Worm (Caenorhabditis elegans) whole organism, L2 larva: ENCODE measurements around the gene T18D3.6.
A peak's percentile ranks its signal among the peaks of the same experiment; 100 is the strongest.

Source experiments
- C34F6.9 ChIP-seq: fragments of 150-350 bp; optimal IDR thresholded peaks from 2 replicates; lab custom pipeline; 2014; ENCODE audit warnings: missing biosample characterization, missing genetic modification characterization
- F13H6.1 ChIP-seq: sonication (generic microtip); optimal IDR thresholded peaks from 2 replicates; lab custom pipeline; 2016; ENCODE audit warnings: missing genetic modification characterization, missing compliant biosample characterization
- aly-2 ChIP-seq: fragments of 150-350 bp; optimal IDR thresholded peaks from 2 replicates; lab custom pipeline; 2014; ENCODE audit warnings: missing biosample characterization, missing genetic modification characterization
- ama-1 ChIP-seq: fragments of 150-350 bp; optimal IDR thresholded peaks from 2 replicates; lab custom pipeline; 2018; ENCODE audit warnings: inconsistent platforms
- blmp-1 ChIP-seq: sonication (generic microtip); optimal IDR thresholded peaks from 2 replicates; lab custom pipeline; 2017; ENCODE audit warnings: missing genetic modification characterization, mild to moderate bottlenecking, missing compliant biosample characterization, antibody characterized with exemption, moderate library complexity; ENCODE audit not compliant: insufficient read depth
- ceh-82 ChIP-seq: fragments of 150-350 bp; optimal IDR thresholded peaks from 2 replicates; lab custom pipeline; 2014; ENCODE audit warnings: missing biosample characterization, missing genetic modification characterization
- dmd-4 ChIP-seq: sonication (generic microtip); optimal IDR thresholded peaks from 2 replicates; lab custom pipeline; 2017; ENCODE audit warnings: missing biosample characterization, missing genetic modification characterization
- elt-3 ChIP-seq: sonication (generic microtip); optimal IDR thresholded peaks from 2 replicates; lab custom pipeline; 2017; ENCODE audit warnings: missing biosample characterization, missing genetic modification characterization
- fos-1 ChIP-seq: fragments of 150-350 bp; optimal IDR thresholded peaks from 2 replicates; lab custom pipeline; 2014; ENCODE audit warnings: missing biosample characterization, missing genetic modification characterization
- gmeb-1 ChIP-seq: fragments of 150-350 bp; optimal IDR thresholded peaks from 2 replicates; lab custom pipeline; 2014; ENCODE audit warnings: missing biosample characterization, missing genetic modification characterization
- lin-13 ChIP-seq: fragments of 150-350 bp; optimal IDR thresholded peaks from 2 replicates; lab custom pipeline; 2014; ENCODE audit warnings: missing biosample characterization, missing genetic modification reagents, missing genetic modification characterization
- lsy-2 ChIP-seq, 2 experiments: fragments of 150-350 bp in 1 of 2; sonication (generic microtip) in 1 of 2; optimal IDR thresholded peaks; 2 replicates each; lab custom pipeline; 2014 to 2017; ENCODE audit warnings: missing biosample characterization in 2 of 2, missing genetic modification characterization in 2 of 2
- mab-5 ChIP-seq: fragments of 150-350 bp; optimal IDR thresholded peaks from 2 replicates; lab custom pipeline; 2014; ENCODE audit warnings: missing biosample characterization, missing genetic modification characterization
- mbf-1 ChIP-seq: sonication (generic microtip); optimal IDR thresholded peaks from 2 replicates; lab custom pipeline; 2017; ENCODE audit warnings: missing biosample characterization, missing genetic modification characterization
- nhr-129 ChIP-seq: fragments of 150-350 bp; optimal IDR thresholded peaks from 2 replicates; lab custom pipeline; 2014; ENCODE audit warnings: missing biosample characterization, missing genetic modification characterization
- nhr-21 ChIP-seq: fragments of 150-350 bp; optimal IDR thresholded peaks from 2 replicates; lab custom pipeline; 2014; ENCODE audit warnings: missing biosample characterization, missing genetic modification characterization
- nhr-23 ChIP-seq: fragments of 150-350 bp; optimal IDR thresholded peaks from 2 replicates; lab custom pipeline; 2014; ENCODE audit warnings: missing biosample characterization, missing genetic modification reagents, missing genetic modification characterization
- nhr-25 ChIP-seq: fragments of 150-350 bp; sonication (generic microtip); optimal IDR thresholded peaks from 3 replicates; lab custom pipeline; 2014; ENCODE audit warnings: missing biosample characterization, missing genetic modification characterization
- nhr-6 ChIP-seq: fragments of 150-350 bp; optimal IDR thresholded peaks from 2 replicates; lab custom pipeline; 2014; ENCODE audit warnings: missing biosample characterization, missing genetic modification characterization
- nhr-77 ChIP-seq: fragments of 150-350 bp; optimal IDR thresholded peaks from 2 replicates; lab custom pipeline; 2014; ENCODE audit warnings: missing biosample characterization, missing genetic modification characterization
- sem-4 ChIP-seq: fragments of 150-350 bp; optimal IDR thresholded peaks from 2 replicates; lab custom pipeline; 2014; ENCODE audit warnings: missing biosample characterization, missing genetic modification reagents, missing genetic modification characterization
- skn-1 ChIP-seq: sonication (generic microtip); optimal IDR thresholded peaks from 2 replicates; lab custom pipeline; 2017; ENCODE audit warnings: missing biosample characterization, missing genetic modification characterization
- sma-9 ChIP-seq, 2 experiments: fragments of 150-350 bp in 1 of 2; sonication (generic microtip) in 1 of 2; optimal IDR thresholded peaks; 2 replicates each; lab custom pipeline; 2014 to 2016; ENCODE audit warnings: missing genetic modification characterization in 2 of 2, mild to moderate bottlenecking in 1 of 2, missing biosample characterization in 1 of 2, missing compliant biosample characterization in 1 of 2, missing genetic modification reagents in 1 of 2, moderate library complexity in 1 of 2
- snpc-4 ChIP-seq: fragments of 150-350 bp; optimal IDR thresholded peaks from 2 replicates; lab custom pipeline; 2014; ENCODE audit warnings: missing biosample characterization, missing genetic modification characterization
- unc-39 ChIP-seq: fragments of 150-350 bp; optimal IDR thresholded peaks from 2 replicates; lab custom pipeline; 2014; ENCODE audit warnings: missing biosample characterization, missing genetic modification characterization
- unc-55 ChIP-seq: fragments of 150-350 bp; sonication (generic microtip); optimal IDR thresholded peaks from 3 replicates; lab custom pipeline; 2014; ENCODE audit warnings: missing biosample characterization, missing genetic modification reagents, missing genetic modification characterization
- unc-62 ChIP-seq: fragments of 150-350 bp; optimal IDR thresholded peaks from 2 replicates; lab custom pipeline; 2014; ENCODE audit warnings: missing biosample characterization, missing genetic modification reagents, missing genetic modification characterization
- zag-1 ChIP-seq: fragments of 150-350 bp; optimal IDR thresholded peaks from 2 replicates; lab custom pipeline; 2014; ENCODE audit warnings: missing biosample characterization, missing genetic modification characterization
- ztf-11 ChIP-seq: sonication (generic microtip); optimal IDR thresholded peaks from 2 replicates; lab custom pipeline; 2017; ENCODE audit warnings: missing biosample characterization, missing genetic modification characterization
- ztf-4 ChIP-seq: fragments of 150-350 bp; optimal IDR thresholded peaks from 2 replicates; lab custom pipeline; 2014; ENCODE audit warnings: missing biosample characterization, missing genetic modification characterization

Gene T18D3.6

ce11 chrX:12439998-12440722, 9.5 kb upstream of the T18D3.6 start:
- no peak for TF ChIP-seq fos-1
- TF ChIP-seq F13H6.1 (tag; lab: Kevin White, UChicago), result peak; percentile 3
- TF ChIP-seq unc-55 (GFP tag; lab: Kevin White, UChicago), result peak; percentile 1
- no peak for TF ChIP-seq zag-1 (tag; lab: Kevin White, UChicago)
- TF ChIP-seq elt-3 (tag; lab: Kevin White, UChicago), result no peak
- TF ChIP-seq, all 48 proteins: peak for 2

- no peak for TF ChIP-seq mbf-1 (tag; lab: Kevin White, UChicago)
- no peak for TF ChIP-seq dmd-4 (tag; lab: Kevin White, UChicago)
- peak; percentile 21 for TF ChIP-seq C34F6.9 (tag; lab: Kevin White, UChicago)
These were observed 5.3 kb upstream of the T18D3.6 start for ce11 chrX:12444423-12444822.

- TF ChIP-seq sma-9 (GFP tag; optimal IDR thresholded peaks at IDR 0.05; lab: Kevin White, UChicago) (peak; percentile 43), sma-9 (tag; optimal IDR thresholded peaks at IDR 0.05; lab: Kevin White, UChicago) (no peak), fos-1 (peak; percentile 44), nhr-23 (tag; lab: Kevin White, UChicago) (no peak)
- TF ChIP-seq, all 48 proteins: peak for 2
These were observed 3.1 kb upstream of the T18D3.6 start for ce11 chrX:12446572-12446971.

- no peak for TF ChIP-seq mbf-1 (tag; lab: Kevin White, UChicago)
- no peak for TF ChIP-seq ztf-4 (tag; lab: Kevin White, UChicago)
- no peak for TF ChIP-seq ztf-11
- no peak for TF ChIP-seq nhr-21 (tag; lab: Kevin White, UChicago)
- no peak for TF ChIP-seq mab-5 (tag; lab: Kevin White, UChicago)
- TF ChIP-seq lin-13 (GFP tag; lab: Kevin White, UChicago), result no peak
- no peak for TF ChIP-seq aly-2 (tag; lab: Kevin White, UChicago)
- TF ChIP-seq nhr-6 (tag; lab: Kevin White, UChicago), result no peak
- TF ChIP-seq gmeb-1 (tag; lab: Kevin White, UChicago), result no peak
- no peak for TF ChIP-seq unc-62 (GFP tag; lab: Kevin White, UChicago)
- no peak for TF ChIP-seq nhr-77 (tag; lab: Kevin White, UChicago)
- TF ChIP-seq unc-39 (tag; lab: Kevin White, UChicago), result no peak
- no peak for TF ChIP-seq lsy-2 (tag; optimal IDR thresholded peaks at IDR 0.05; lab: Kevin White, UChicago)
- TF ChIP-seq snpc-4 (tag; lab: Kevin White, UChicago), result no peak
- no peak for TF ChIP-seq ceh-82 (tag; lab: Kevin White, UChicago)
- TF ChIP-seq nhr-25 (tag; lab: Kevin White, UChicago), result no peak
- no peak for TF ChIP-seq dmd-4 (tag; lab: Kevin White, UChicago)
- no peak for TF ChIP-seq skn-1 (tag; lab: Kevin White, UChicago)
- TF ChIP-seq sma-9 (GFP tag; optimal IDR thresholded peaks at IDR 0.05; lab: Kevin White, UChicago), result no peak
- TF ChIP-seq sma-9 (tag; optimal IDR thresholded peaks at IDR 0.05; lab: Kevin White, UChicago), result no peak
- TF ChIP-seq blmp-1, result no peak
These were observed 1.6 kb downstream of the T18D3.6 start for ce11 chrX:12451258-12451657.

- TF ChIP-seq sma-9 (GFP tag; optimal IDR thresholded peaks at IDR 0.05; lab: Kevin White, UChicago) (peak; percentile 3), sma-9 (tag; optimal IDR thresholded peaks at IDR 0.05; lab: Kevin White, UChicago) (no peak), unc-55 (GFP tag; lab: Kevin White, UChicago) (peak; percentile 64), F13H6.1 (tag; lab: Kevin White, UChicago) (peak; percentile 47), nhr-129 (tag; lab: Kevin White, UChicago) (peak; percentile 60), C34F6.9 (tag; lab: Kevin White, UChicago) (peak; percentile 35), sem-4 (tag; lab: Kevin White, UChicago) (peak; percentile 28), ama-1 (lab: Kevin White, UChicago) (no peak), fos-1 (peak; percentile 31), lsy-2 (tag; optimal IDR thresholded peaks at IDR 0.05; lab: Kevin White, UChicago) (peak; percentile 22 to 40), zag-1 (tag; lab: Kevin White, UChicago) (no peak)
These were observed 2.5 kb downstream of the T18D3.6 start for ce11 chrX:12452143-12452570.
